Worm (Caenorhabditis elegans) whole organism, late embryonic: ENCODE data around the gene inpp-1.

Source experiments
- K02D7.2 ChIP-seq: sonication (generic microtip); optimal IDR thresholded peaks from 2 replicates; lab custom pipeline; 2017; ENCODE audit warnings: mild to moderate bottlenecking, missing genetic modification characterization, missing compliant biosample characterization
- T23F11.4 ChIP-seq: fragments of 200-800 bp; sonication (Bioruptor generic); optimal IDR thresholded peaks from 2 replicates; lab custom pipeline; 2018; ENCODE audit warnings: mild to moderate bottlenecking, missing genetic modification characterization, missing compliant biosample characterization
- ahr-1 ChIP-seq: sonication (generic microtip); optimal IDR thresholded peaks from 2 replicates; lab custom pipeline; 2016; ENCODE audit warnings: missing genetic modification characterization, missing compliant biosample characterization
- ceh-14 ChIP-seq: sonication (generic microtip); optimal IDR thresholded peaks from 2 replicates; lab custom pipeline; 2016; ENCODE audit warnings: missing genotype, missing genetic modification characterization, missing compliant biosample characterization
- ceh-31 ChIP-seq: sonication (generic microtip); optimal IDR thresholded peaks from 2 replicates; lab custom pipeline; 2016; ENCODE audit warnings: missing genetic modification characterization, missing compliant biosample characterization
- ceh-34 ChIP-seq: sonication (generic microtip); optimal IDR thresholded peaks from 2 replicates; lab custom pipeline; 2016; ENCODE audit warnings: mild to moderate bottlenecking, missing genetic modification characterization, missing compliant biosample characterization
- ceh-45 ChIP-seq: fragments of 200-800 bp; sonication (Bioruptor generic); IDR thresholded peaks from 2 replicates; pipeline ENCODE4 v1.3.6; 2022; ENCODE audit warnings: missing genetic modification reagents, missing genetic modification characterization, missing compliant biosample characterization
- ceh-48 ChIP-seq: sonication (generic microtip); optimal IDR thresholded peaks from 2 replicates; lab custom pipeline; 2016; ENCODE audit warnings: missing genetic modification characterization, inconsistent platforms, missing compliant biosample characterization
- che-1 ChIP-seq: sonication (generic microtip); optimal IDR thresholded peaks from 2 replicates; lab custom pipeline; 2016; ENCODE audit warnings: mild to moderate bottlenecking, missing genetic modification characterization, missing compliant biosample characterization
- dmd-4 ChIP-seq: sonication (generic microtip); optimal IDR thresholded peaks from 2 replicates; lab custom pipeline; 2016; ENCODE audit warnings: borderline replicate concordance, missing genetic modification characterization, missing compliant biosample characterization
- dve-1 ChIP-seq: sonication (generic microtip); optimal IDR thresholded peaks from 2 replicates; lab custom pipeline; 2017; ENCODE audit warnings: antibody characterized with exemption, mild to moderate bottlenecking, missing genetic modification characterization, missing compliant biosample characterization
- elt-4 ChIP-seq: sonication (generic microtip); optimal IDR thresholded peaks from 2 replicates; lab custom pipeline; 2016; ENCODE audit warnings: missing genetic modification characterization, missing compliant biosample characterization
- ets-4 ChIP-seq: sonication (generic microtip); optimal IDR thresholded peaks from 2 replicates; lab custom pipeline; 2016; ENCODE audit warnings: missing genetic modification characterization, missing compliant biosample characterization
- eyg-1 ChIP-seq: sonication (generic microtip); optimal IDR thresholded peaks from 2 replicates; lab custom pipeline; 2016; ENCODE audit warnings: missing genotype, missing genetic modification characterization, missing compliant biosample characterization
- fkh-6 ChIP-seq: sonication (generic microtip); optimal IDR thresholded peaks from 2 replicates; lab custom pipeline; 2016; ENCODE audit warnings: missing genetic modification characterization, missing compliant biosample characterization
- hlh-13 ChIP-seq: fragments of 200-800 bp; sonication (Bioruptor generic); optimal IDR thresholded peaks from 2 replicates; lab custom pipeline; 2018; ENCODE audit warnings: mild to moderate bottlenecking, missing genetic modification characterization, missing compliant biosample characterization
- hlh-15 ChIP-seq: sonication (generic microtip); optimal IDR thresholded peaks from 2 replicates; lab custom pipeline; 2016; ENCODE audit warnings: missing genetic modification characterization, missing compliant biosample characterization
- hlh-30 ChIP-seq: sonication (generic microtip); optimal IDR thresholded peaks from 2 replicates; lab custom pipeline; 2017; ENCODE audit warnings: antibody characterized with exemption, missing genetic modification characterization, missing compliant biosample characterization; ENCODE audit not compliant: insufficient read depth
- hlh-6 ChIP-seq: sonication (generic microtip); optimal IDR thresholded peaks from 2 replicates; lab custom pipeline; 2016; ENCODE audit warnings: missing genotype, missing genetic modification characterization, missing compliant biosample characterization
- lim-6 ChIP-seq: sonication (generic microtip); optimal IDR thresholded peaks from 2 replicates; lab custom pipeline; 2016; ENCODE audit warnings: missing genetic modification characterization, missing compliant biosample characterization
- madf-2 ChIP-seq: sonication (generic microtip); optimal IDR thresholded peaks from 2 replicates; lab custom pipeline; 2017; ENCODE audit warnings: missing genetic modification characterization, missing compliant biosample characterization
- mec-3 ChIP-seq: sonication (generic microtip); optimal IDR thresholded peaks from 2 replicates; lab custom pipeline; 2016; ENCODE audit warnings: borderline replicate concordance, missing genetic modification characterization, missing compliant biosample characterization
- nfya-1 ChIP-seq: sonication (generic microtip); optimal IDR thresholded peaks from 2 replicates; lab custom pipeline; 2017; ENCODE audit warnings: missing genetic modification characterization, mild to moderate bottlenecking, missing compliant biosample characterization, antibody characterized with exemption, moderate library complexity
- nhr-232 ChIP-seq: sonication (generic microtip); optimal IDR thresholded peaks from 2 replicates; lab custom pipeline; 2016; ENCODE audit warnings: missing genetic modification characterization, missing compliant biosample characterization
- npax-4 ChIP-seq: sonication (generic microtip); optimal IDR thresholded peaks from 2 replicates; lab custom pipeline; 2016; ENCODE audit warnings: missing genetic modification characterization, missing compliant biosample characterization
- odd-2 ChIP-seq: sonication (generic microtip); optimal IDR thresholded peaks from 2 replicates; lab custom pipeline; 2017; ENCODE audit warnings: antibody characterized with exemption, mild to moderate bottlenecking, missing genetic modification characterization, missing compliant biosample characterization
- pax-1 ChIP-seq: fragments of 150-350 bp; optimal IDR thresholded peaks from 2 replicates; lab custom pipeline; 2014; ENCODE audit warnings: missing biosample characterization, missing genetic modification characterization
- pha-4 ChIP-seq: fragments of 150-350 bp; optimal IDR thresholded peaks from 2 replicates; lab custom pipeline; 2018; ENCODE audit warnings: missing biosample characterization, missing genetic modification reagents, missing genetic modification characterization
- pqm-1 ChIP-seq: sonication (generic microtip); optimal IDR thresholded peaks from 2 replicates; lab custom pipeline; 2016; ENCODE audit warnings: missing genetic modification characterization, missing compliant biosample characterization
- sdc-2 ChIP-seq: sonication (generic microtip); optimal IDR thresholded peaks from 2 replicates; lab custom pipeline; 2016; ENCODE audit warnings: missing genotype, missing genetic modification characterization, missing compliant biosample characterization
- sox-4 ChIP-seq: sonication (generic microtip); optimal IDR thresholded peaks from 2 replicates; lab custom pipeline; 2017; ENCODE audit warnings: mild to moderate bottlenecking, missing genetic modification characterization, inconsistent platforms, missing compliant biosample characterization
- syd-9 ChIP-seq: sonication (generic microtip); optimal IDR thresholded peaks from 2 replicates; lab custom pipeline; 2016; ENCODE audit warnings: mild to moderate bottlenecking, missing genetic modification characterization, moderate library complexity, missing compliant biosample characterization
- ttx-3 ChIP-seq: sonication (generic microtip); optimal IDR thresholded peaks from 2 replicates; lab custom pipeline; 2016; ENCODE audit warnings: missing genetic modification reagents, missing genetic modification characterization, missing compliant biosample characterization
- unc-42 ChIP-seq: sonication (generic microtip); optimal IDR thresholded peaks from 2 replicates; lab custom pipeline; 2016; ENCODE audit warnings: missing genotype, missing genetic modification characterization, missing compliant biosample characterization
- unc-86 ChIP-seq: sonication (generic microtip); optimal IDR thresholded peaks from 2 replicates; lab custom pipeline; 2016; ENCODE audit warnings: missing genetic modification characterization, missing compliant biosample characterization

The inpp-1 gene

DNA sequence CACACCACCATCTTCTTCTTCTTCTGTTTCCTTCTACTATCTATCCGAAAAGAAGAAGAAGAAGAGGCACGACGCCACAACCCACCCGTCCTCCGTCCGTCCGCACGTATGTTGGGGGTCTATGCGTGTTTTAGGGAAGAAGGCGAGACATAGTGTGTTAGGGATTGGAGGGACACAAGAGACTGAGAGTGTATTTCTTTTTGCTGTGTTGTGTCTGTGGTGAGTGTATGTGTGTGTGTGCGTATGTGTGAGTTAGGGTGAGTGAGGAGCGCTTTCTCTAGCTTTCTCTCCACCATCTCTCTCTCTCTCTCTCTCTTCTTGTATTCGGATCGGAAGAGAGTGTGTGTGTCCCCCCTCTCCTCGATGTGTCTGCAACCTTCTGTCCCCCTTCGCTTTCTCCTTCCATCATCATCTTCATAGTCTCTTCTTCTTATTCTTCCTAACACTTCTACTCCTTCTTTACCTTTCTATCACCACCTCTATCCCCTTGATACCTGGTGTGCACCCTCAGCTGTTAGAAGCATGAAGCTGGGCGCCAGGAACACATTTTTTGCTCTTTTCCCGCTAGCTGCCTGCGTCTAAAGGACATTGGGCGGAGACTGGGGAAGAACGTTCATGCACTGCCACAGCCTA lies 48.1 kb upstream of the inpp-1 start (continued):
- TF ChIP-seq eyg-1 (peak; percentile 72), madf-2 (tag; lab: Kevin White, UChicago) (peak; percentile 8), pax-1 (tag; lab: Kevin White, UChicago) (no peak), lim-6 (tag; lab: Kevin White, UChicago) (no peak), hlh-13 (no peak), T23F11.4 (GFP tag; lab: Kevin White, UChicago) (peak; percentile 7), hlh-6 (tag; lab: Kevin White, UChicago) (peak; percentile 56), dmd-4 (tag; lab: Kevin White, UChicago) (peak; percentile 38), syd-9 (tag; lab: Kevin White, UChicago) (peak; percentile 83), nfya-1 (tag; lab: Kevin White, UChicago) (peak; percentile 89), elt-4 (tag; lab: Kevin White, UChicago) (no peak), ceh-14 (peak; percentile 56), K02D7.2 (tag; lab: Kevin White, UChicago) (no peak), ceh-48 (tag; lab: Kevin White, UChicago) (no peak), sdc-2 (tag; lab: Kevin White, UChicago) (peak; percentile 76), sox-4 (no peak), npax-4 (tag; lab: Kevin White, UChicago) (no peak), dve-1 (peak; percentile 85), nhr-232 (peak; percentile 38), ttx-3 (tag; lab: Kevin White, UChicago) (peak; percentile 11), unc-86 (tag; lab: Kevin White, UChicago) (peak; percentile 34), ahr-1 (tag; lab: Kevin White, UChicago) (no peak), fkh-6 (tag; lab: Kevin White, UChicago) (peak; percentile 27), odd-2 (no peak), ets-4 (tag; lab: Kevin White, UChicago) (peak; percentile 51), mec-3 (tag; lab: Kevin White, UChicago) (no peak)

DNA sequence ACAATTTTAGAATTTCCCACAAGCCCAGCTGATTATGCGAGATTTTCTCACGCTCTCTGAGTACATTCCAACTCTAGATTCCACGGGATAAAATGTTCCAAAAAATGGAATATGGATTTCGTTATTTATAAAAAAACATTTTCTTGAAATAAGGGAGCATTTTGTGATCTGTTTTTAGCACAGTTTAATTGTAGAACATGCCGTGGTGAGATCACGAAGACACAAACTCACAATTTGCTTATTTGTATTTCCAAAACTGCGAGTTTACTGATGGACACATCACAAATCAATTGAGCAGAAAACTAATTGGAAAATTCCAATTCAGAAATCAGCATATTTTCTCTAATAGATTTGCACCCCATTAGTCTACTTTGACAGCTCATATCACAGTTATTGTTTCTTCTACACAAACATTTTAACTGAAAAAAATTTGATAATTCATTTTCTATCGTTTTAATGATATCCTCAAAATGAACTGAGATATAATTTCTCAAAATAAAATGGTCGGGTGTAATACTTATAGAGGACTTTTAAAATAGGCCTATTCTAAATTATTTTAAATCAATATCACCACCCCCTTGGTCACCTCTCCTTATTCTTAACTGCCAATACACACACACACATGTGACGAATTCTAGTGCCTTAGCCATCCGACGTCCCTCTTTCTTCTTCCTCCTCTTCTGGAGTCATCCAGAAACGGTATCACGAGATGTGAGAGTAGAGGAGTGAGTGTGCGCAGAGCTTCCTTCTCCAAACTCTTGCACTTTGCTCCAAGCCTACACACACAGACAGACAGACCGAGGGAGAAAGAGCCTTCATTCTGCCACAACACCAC lies 47.3 kb upstream of the inpp-1 start:
- TF ChIP-seq ahr-1 (tag; lab: Kevin White, UChicago) (peak; percentile 17), hlh-15 (tag; lab: Kevin White, UChicago) (no peak), odd-2 (no peak), pha-4 (tag; lab: Kevin White, UChicago) (no peak), hlh-30 (tag; lab: Kevin White, UChicago) (peak; percentile 75), che-1 (tag; lab: Kevin White, UChicago) (peak; percentile 9)

DNA sequence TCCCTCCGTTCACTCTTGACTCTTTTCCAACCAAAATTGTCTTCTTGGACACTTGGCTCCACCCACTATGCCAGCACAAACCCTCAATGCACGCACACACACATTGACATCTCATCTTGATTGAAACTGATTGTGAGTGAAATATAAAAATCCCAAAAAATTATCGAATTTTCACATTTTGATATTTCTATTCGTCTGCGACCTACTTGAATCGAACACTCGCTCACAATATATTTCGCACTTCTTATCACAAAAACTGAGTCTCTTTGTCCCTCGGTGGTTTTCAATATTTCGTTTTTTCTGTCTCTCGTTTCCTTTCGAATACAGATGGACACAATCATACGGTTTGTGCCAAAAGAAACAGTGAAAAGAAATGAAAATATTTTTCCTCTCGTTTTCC lies 46.4 kb upstream of the inpp-1 start:
- TF ChIP-seq pqm-1 = no peak
- no peak for TF ChIP-seq syd-9 (tag; lab: Kevin White, UChicago)
- no peak for TF ChIP-seq ceh-31 (tag; lab: Kevin White, UChicago)
- no peak for TF ChIP-seq ceh-34 (tag; lab: Kevin White, UChicago)
- no peak for TF ChIP-seq unc-86 (tag; lab: Kevin White, UChicago)
- no peak for TF ChIP-seq hlh-15 (tag; lab: Kevin White, UChicago)
- TF ChIP-seq ceh-45 (GFP tag; lab: Robert Waterston, UW) = no peak
- no peak for TF ChIP-seq hlh-13
- TF ChIP-seq dmd-4 (tag; lab: Kevin White, UChicago) = no peak
- TF ChIP-seq unc-42 (tag; lab: Kevin White, UChicago) = no peak
- no peak for TF ChIP-seq elt-4 (tag; lab: Kevin White, UChicago)
